Fruit fly (Drosophila melanogaster): ENCODE data around the gene Sbat.

DNA sequence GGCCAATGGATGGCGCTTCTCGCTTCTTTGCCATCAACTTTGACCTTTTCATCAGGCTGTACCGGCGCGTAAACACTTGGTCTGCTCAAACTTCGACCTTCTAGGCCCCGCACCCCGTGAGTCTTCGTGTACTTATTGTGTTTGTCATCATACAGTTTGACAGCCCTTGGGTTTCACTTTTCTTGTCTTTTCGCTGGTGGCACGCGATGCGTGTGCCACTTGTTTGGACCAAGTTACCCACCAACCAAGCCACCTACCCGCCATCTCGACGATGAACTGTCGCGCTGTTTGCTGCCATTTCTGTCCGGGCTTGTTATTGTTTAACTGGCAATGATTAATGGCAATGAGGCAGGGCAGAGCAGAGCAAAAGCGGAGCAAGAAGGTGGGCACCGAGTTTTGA is 29.6 kb downstream of the Sbat start:
- TF ChIP-seq pdm3 (GFP tag; optimal IDR thresholded peaks at IDR 0.05) (no peak), acj6 (GFP tag; optimal IDR thresholded peaks at IDR 0.05) (no peak), fkh (GFP tag; optimal IDR thresholded peaks at IDR 0.05) (peak; percentile 23), topi (GFP tag; optimal IDR thresholded peaks at IDR 0.05) (no peak), Sox102F (GFP tag; optimal IDR thresholded peaks at IDR 0.05) (no peak), CG7368 (GFP tag; optimal IDR thresholded peaks at IDR 0.05) (no peak), Gug (GFP tag; IDR thresholded peaks at IDR 0.05) (no peak), CG8119 (GFP tag; IDR thresholded peaks at IDR 0.05) (no peak), Blimp-1 (GFP tag; optimal IDR thresholded peaks at IDR 0.05) (no peak), OdsH (GFP tag; optimal IDR thresholded peaks at IDR 0.05) (no peak), CG6808 (GFP tag; optimal IDR thresholded peaks at IDR 0.05) (no peak)
